Worm (Caenorhabditis elegans) whole organism, L4 larva: ENCODE data around the gene Y57G11B.5.
"Not testable (repeated sequence)": the region's sequence is repeated elsewhere in the genome, so short reads cannot be mapped to it uniquely, and the experiment has no call there.

ENCODE experiments used
- F10B5.3 ChIP-seq: sonication (generic microtip); optimal IDR thresholded peaks from 2 replicates; lab custom pipeline; 2016; ENCODE audit warnings: mild to moderate bottlenecking, missing genetic modification characterization, missing compliant biosample characterization
- F49E8.2 ChIP-seq: sonication (generic microtip); optimal IDR thresholded peaks from 2 replicates; lab custom pipeline; 2016; ENCODE audit warnings: missing compliant biosample characterization, mild to moderate bottlenecking, missing genetic modification characterization, borderline replicate concordance
- ZK337.2 ChIP-seq: fragments of 200-800 bp; sonication (Bioruptor generic); IDR thresholded peaks from 2 replicates; pipeline ENCODE4 v1.3.6; 2022; ENCODE audit warnings: missing genetic modification reagents, missing genetic modification characterization, missing compliant biosample characterization
- aha-1 ChIP-seq: fragments of 150-350 bp; peaks from one replicate; lab custom pipeline; 2014; ENCODE audit warnings: missing biosample characterization, missing genetic modification characterization
- aly-2 ChIP-seq: sonication (generic microtip); optimal IDR thresholded peaks from 2 replicates; lab custom pipeline; 2018; ENCODE audit warnings: missing biosample characterization, missing genetic modification characterization
- ceh-32 ChIP-seq: sonication (generic microtip); optimal IDR thresholded peaks from 2 replicates; lab custom pipeline; 2016; ENCODE audit warnings: mild to moderate bottlenecking, missing genetic modification characterization, missing compliant biosample characterization; ENCODE audit not compliant: poor library complexity
- ceh-62 ChIP-seq: sonication (generic microtip); optimal IDR thresholded peaks from 2 replicates; lab custom pipeline; 2017; ENCODE audit warnings: missing biosample characterization, missing genetic modification characterization
- cey-2 ChIP-seq: sonication (generic microtip); optimal IDR thresholded peaks from 3 replicates; lab custom pipeline; 2017; ENCODE audit warnings: missing genetic modification characterization, mild to moderate bottlenecking, missing compliant biosample characterization, antibody characterized with exemption, borderline replicate concordance; ENCODE audit not compliant: insufficient read depth
- daf-16 ChIP-seq, 3 experiments: sonication (generic microtip); optimal IDR thresholded peaks; 2 replicates each; lab custom pipeline; 2016 to 2017; ENCODE audit warnings: missing genetic modification characterization in 3 of 3, missing genetic modification reagents in 3 of 3, mild to moderate bottlenecking in 2 of 3, missing compliant biosample characterization in 2 of 3, missing biosample characterization in 1 of 3, moderate library complexity in 1 of 3
- dmd-6 ChIP-seq: fragments of 200-800 bp; sonication (Bioruptor generic); IDR thresholded peaks from 2 replicates; pipeline ENCODE4 v1.3.6; 2022; ENCODE audit warnings: missing genetic modification reagents, missing genetic modification characterization, missing compliant biosample characterization
- dpl-1 ChIP-seq: fragments of 150-350 bp; optimal IDR thresholded peaks from 2 replicates; lab custom pipeline; 2014; ENCODE audit warnings: missing biosample characterization, missing genetic modification reagents, missing genetic modification characterization
- egl-43 ChIP-seq: fragments of 200-800 bp; sonication (Bioruptor generic); IDR thresholded peaks from 2 replicates; pipeline ENCODE4 v1.3.6; 2022; ENCODE audit warnings: missing genetic modification reagents, missing genetic modification characterization, missing compliant biosample characterization
- jun-1 ChIP-seq: fragments of 150-350 bp; optimal IDR thresholded peaks from 2 replicates; lab custom pipeline; 2014; ENCODE audit warnings: missing biosample characterization, missing genetic modification reagents, missing genetic modification characterization
- lin-1 ChIP-seq: fragments of 200-800 bp; sonication (Bioruptor generic); IDR thresholded peaks from 2 replicates; pipeline ENCODE4 v1.3.6; 2022; ENCODE audit warnings: missing genetic modification reagents, missing genetic modification characterization, missing compliant biosample characterization
- madf-5 ChIP-seq, 2 experiments: fragments of 200-800 bp; sonication (Bioruptor generic); IDR thresholded peaks; 2 replicates each; pipeline ENCODE4 v1.3.6; 2022; ENCODE audit warnings: missing compliant biosample characterization in 2 of 2, missing genetic modification characterization in 2 of 2
- mxl-3 ChIP-seq: fragments of 200-800 bp; sonication (Bioruptor generic); optimal IDR thresholded peaks from 2 replicates; lab custom pipeline; 2018; ENCODE audit warnings: mild to moderate bottlenecking, missing genetic modification characterization, missing compliant biosample characterization
- nhr-28 ChIP-seq: fragments of 150-350 bp; optimal IDR thresholded peaks from 2 replicates; lab custom pipeline; 2014; ENCODE audit warnings: missing biosample characterization, missing genetic modification characterization
- nhr-42 ChIP-seq: fragments of 200-800 bp; sonication (Bioruptor generic); IDR thresholded peaks from 2 replicates; pipeline ENCODE4 v1.3.6; 2022; ENCODE audit warnings: missing genetic modification characterization, missing compliant biosample characterization
- nhr-48 ChIP-seq: sonication (generic microtip); optimal IDR thresholded peaks from 2 replicates; lab custom pipeline; 2016; ENCODE audit warnings: mild to moderate bottlenecking, missing genetic modification characterization, missing compliant biosample characterization
- nhr-6 ChIP-seq: fragments of 150-350 bp; optimal IDR thresholded peaks from 2 replicates; lab custom pipeline; 2014; ENCODE audit warnings: missing biosample characterization, missing genetic modification characterization
- nhr-76 ChIP-seq: fragments of 150-350 bp; optimal IDR thresholded peaks from 2 replicates; lab custom pipeline; 2014; ENCODE audit warnings: missing biosample characterization, missing genetic modification characterization
- pha-4 ChIP-seq, 2 experiments: fragments of 150-350 bp in 1 of 2; fragments of 200-800 bp in 1 of 2; sonication (Bioruptor generic) in 1 of 2; IDR thresholded peaks in 1 of 2; optimal IDR thresholded peaks in 1 of 2; 2 replicates each; pipeline versions ENCODE4 v1.3.6 to Lab custom; 2014 to 2022; ENCODE audit warnings: missing genetic modification characterization in 2 of 2, missing genetic modification reagents in 2 of 2, missing biosample characterization in 1 of 2, missing compliant biosample characterization in 1 of 2
- pqm-1 ChIP-seq: sonication (generic microtip); optimal IDR thresholded peaks from 2 replicates; lab custom pipeline; 2017; ENCODE audit warnings: missing biosample characterization, missing genetic modification characterization
- skn-1 ChIP-seq: fragments of 150-350 bp; optimal IDR thresholded peaks from 2 replicates; lab custom pipeline; 2014; ENCODE audit warnings: missing biosample characterization, missing genetic modification characterization
- spr-3 ChIP-seq: fragments of 200-800 bp; sonication (Bioruptor generic); optimal IDR thresholded peaks from 2 replicates; lab custom pipeline; 2018; ENCODE audit warnings: mild to moderate bottlenecking, missing genetic modification characterization, missing compliant biosample characterization
- unc-62 ChIP-seq, 3 experiments: fragments of 150-350 bp in 1 of 3; sonication (generic microtip); optimal IDR thresholded peaks in 2 of 3; peaks in 1 of 3; 1 replicate in 1 of 3; 2 replicates in 2 of 3; lab custom pipeline; 2014 to 2017; ENCODE audit warnings: missing biosample characterization in 3 of 3, missing genetic modification characterization in 3 of 3, missing genetic modification reagents in 3 of 3, missing genotype in 1 of 3
- zag-1 ChIP-seq: fragments of 150-350 bp; optimal IDR thresholded peaks from 2 replicates; lab custom pipeline; 2014; ENCODE audit warnings: missing biosample characterization, missing genetic modification characterization
- zfp-3 ChIP-seq: fragments of 200-800 bp; sonication (Bioruptor generic); conservative IDR thresholded peaks from 2 replicates; pipeline ENCODE4 v1.3.6; 2022; ENCODE audit warnings: missing genetic modification reagents, missing genetic modification characterization, missing compliant biosample characterization
- zip-2 ChIP-seq: fragments of 150-350 bp; optimal IDR thresholded peaks from 2 replicates; lab custom pipeline; 2014; ENCODE audit warnings: missing biosample characterization, missing genetic modification characterization

Y57G11B.5 gene

DNA sequence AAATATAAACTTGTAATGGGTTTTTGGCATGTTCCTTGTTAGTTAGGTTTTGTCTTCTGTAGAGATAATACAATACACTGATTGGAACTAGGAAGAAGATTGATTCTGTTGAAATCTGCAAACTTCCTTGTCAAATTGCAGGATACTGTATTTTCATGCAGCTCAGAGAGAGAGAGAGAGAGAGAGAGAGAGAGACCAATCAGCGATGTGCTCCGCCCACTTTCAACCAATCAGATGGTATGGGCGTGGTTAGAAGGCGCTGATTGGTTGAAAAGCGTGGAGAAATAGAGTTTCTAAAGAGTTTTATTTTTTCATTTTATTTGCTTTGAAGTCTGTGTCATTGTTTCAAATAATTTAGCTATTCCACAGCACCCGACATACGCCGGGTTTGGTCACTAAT, 27.3 kb upstream of the Y57G11B.5 start:
- TF ChIP-seq pha-4 (GFP tag; IDR thresholded peaks at IDR 0.05; lab: Robert Waterston, UW) (no peak), pha-4 (tag; optimal IDR thresholded peaks at IDR 0.05; lab: Kevin White, UChicago) (no peak), zag-1 (no peak), dmd-6 (GFP tag; lab: Robert Waterston, UW) (no peak), aha-1 (tag; lab: Kevin White, UChicago) (peak; percentile 55), nhr-48 (tag; lab: Kevin White, UChicago) (no peak), skn-1 (tag; lab: Kevin White, UChicago) (no peak)

DNA sequence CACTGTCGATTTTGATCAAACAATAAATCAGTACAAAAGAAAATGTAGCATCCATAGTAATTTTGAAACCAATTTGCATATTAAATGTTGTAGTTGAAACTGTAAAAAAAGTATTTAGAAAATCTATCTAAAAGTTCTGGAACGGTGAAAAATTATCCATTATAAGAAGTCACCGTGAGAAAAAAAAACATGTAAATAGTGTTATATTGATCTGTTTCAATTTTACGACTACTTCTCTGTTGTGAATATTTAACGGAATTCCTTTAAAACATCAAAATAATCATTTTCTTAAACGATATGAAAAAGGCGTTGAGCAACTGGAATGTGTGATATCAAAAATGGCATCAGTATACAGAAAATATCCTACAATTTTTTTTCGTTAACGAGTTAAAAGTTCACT, 25.3 kb upstream of the Y57G11B.5 start, which contains the start of gene T27E7.9:
Gene T27E7.9 (minus strand): TSS at position 101 of the 400 bp plus-strand sequence.
- TF ChIP-seq unc-62 (GFP tag; optimal IDR thresholded peaks at IDR 0.05 in 1 of 2; lab: Kevin White, UChicago) (no peak), unc-62 (tag; optimal IDR thresholded peaks at IDR 0.05; lab: Kevin White, UChicago) (no peak), ceh-32 (tag; lab: Kevin White, UChicago) (no peak), F49E8.2 (tag; lab: Kevin White, UChicago) (no peak), zip-2 (no peak)

DNA sequence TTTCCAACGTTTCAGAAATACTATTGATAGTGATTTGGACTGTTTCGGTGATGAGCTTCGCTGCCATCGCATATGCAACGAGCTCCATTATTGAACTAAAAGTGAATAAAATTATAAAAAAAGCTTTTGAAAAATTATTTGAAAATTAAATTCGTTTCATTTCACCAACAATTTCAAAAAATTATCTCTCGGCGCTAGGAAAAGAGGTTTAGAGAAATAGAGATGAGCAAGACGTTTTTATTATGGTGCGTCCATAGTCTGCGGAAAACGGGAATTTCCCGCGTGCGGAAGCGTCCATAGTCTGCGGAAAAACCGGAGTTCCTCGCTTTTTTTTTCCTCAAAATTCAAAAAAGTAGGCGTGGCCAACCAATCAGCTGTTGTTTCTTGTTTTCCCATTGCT, 22.7 kb upstream of the Y57G11B.5 start, which contains the start of gene pals-30:
Gene pals-30 (minus strand): TSS at position 101 of the 400 bp plus-strand sequence.
- not testable (repeated sequence) for TF ChIP-seq mxl-3 (GFP tag; lab: Kevin White, UChicago); nhr-6 (tag; lab: Kevin White, UChicago); unc-62 (GFP tag; optimal IDR thresholded peaks at IDR 0.05 in 1 of 2; lab: Kevin White, UChicago); unc-62 (tag; optimal IDR thresholded peaks at IDR 0.05; lab: Kevin White, UChicago)

DNA sequence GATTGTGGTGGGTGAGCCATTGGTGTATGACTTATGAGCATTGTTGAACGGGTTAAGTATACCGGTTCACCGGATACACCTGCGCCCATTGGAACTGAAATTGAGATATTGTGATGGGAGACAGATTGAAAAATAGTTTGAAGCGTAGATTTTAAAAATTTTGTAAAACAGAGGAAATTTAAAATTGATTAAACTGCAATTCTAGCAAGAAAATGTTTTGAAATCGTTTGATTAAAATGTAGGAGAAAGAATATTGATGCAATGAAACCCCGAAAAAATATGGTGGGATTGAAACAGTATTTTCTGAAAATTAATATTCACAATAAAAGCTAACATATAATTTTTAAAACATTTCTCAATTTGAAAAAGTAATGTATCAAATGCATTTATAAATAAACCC, 19.8 kb upstream of the Y57G11B.5 start, which contains the start of gene Y57G11B.6:
Gene Y57G11B.6 (minus strand): TSS at position 101 of the 400 bp plus-strand sequence.
- TF ChIP-seq nhr-42 (GFP tag; lab: Robert Waterston, UW) = no peak
- peak; percentile 24 for TF ChIP-seq aha-1 (tag; lab: Kevin White, UChicago)
- no peak for TF ChIP-seq ceh-62
- TF ChIP-seq ZK337.2 (GFP tag; lab: Robert Waterston, UW) = no peak
- no peak for TF ChIP-seq spr-3 (GFP tag; lab: Kevin White, UChicago)
- TF ChIP-seq, all 104 proteins: peak for 1

DNA sequence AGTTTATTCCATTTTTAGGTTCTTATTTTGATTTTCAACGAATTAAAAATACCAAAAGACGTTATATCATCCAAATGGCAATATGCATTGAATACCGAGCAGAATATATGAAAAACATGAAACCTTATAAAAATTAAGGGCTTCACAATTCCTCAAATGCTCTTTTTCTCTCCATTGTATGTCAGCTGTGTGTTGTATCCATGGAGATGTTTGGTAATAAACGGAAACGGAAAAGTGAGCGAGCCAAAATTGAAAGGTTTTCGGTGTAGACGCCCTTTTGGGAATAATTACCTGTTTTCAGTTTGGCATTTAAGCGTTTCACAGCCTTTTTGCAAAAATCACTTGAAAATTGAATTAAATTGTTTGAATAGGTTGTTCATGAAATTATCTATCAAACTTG, 17.0 kb upstream of the Y57G11B.5 start:
- TF ChIP-seq ceh-32 (tag; lab: Kevin White, UChicago) (no peak), lin-1 (GFP tag; lab: Robert Waterston, UW) (no peak), aha-1 (tag; lab: Kevin White, UChicago) (peak; percentile 54), cey-2 (tag; lab: Kevin White, UChicago) (no peak), jun-1 (tag; lab: Kevin White, UChicago) (no peak), daf-16 (GFP tag; optimal IDR thresholded peaks at IDR 0.05; lab: Kevin White, UChicago) (no peak), daf-16 (tag; optimal IDR thresholded peaks at IDR 0.05; lab: Kevin White, UChicago) (no peak), zfp-3 (no peak), nhr-76 (tag; lab: Kevin White, UChicago) (no peak)

DNA sequence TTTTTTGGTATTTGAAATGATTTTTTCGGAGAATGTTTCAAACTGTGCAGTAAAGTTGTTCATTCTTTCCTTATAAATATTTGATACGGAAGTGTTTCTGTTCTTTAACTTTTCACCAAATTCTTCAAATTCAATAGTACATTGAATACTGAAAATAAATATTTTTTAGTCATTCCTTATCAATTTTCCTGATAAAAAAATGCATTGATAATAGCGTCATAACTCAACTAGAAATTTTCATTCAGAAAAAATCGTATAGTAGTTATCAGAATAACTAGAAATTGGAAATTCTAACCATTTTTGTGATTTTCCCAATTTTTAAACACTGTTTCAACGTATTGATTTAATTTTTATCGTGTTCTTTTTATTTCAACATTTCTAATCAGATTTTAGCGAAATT, 15.4 kb upstream of the Y57G11B.5 start:
- no peak for TF ChIP-seq F10B5.3 (tag; lab: Kevin White, UChicago)
- TF ChIP-seq pqm-1 (tag; lab: Kevin White, UChicago) = peak; percentile 50
- no peak for TF ChIP-seq daf-16 (GFP tag; optimal IDR thresholded peaks at IDR 0.05; lab: Kevin White, UChicago)
- peak; percentile 20 for TF ChIP-seq daf-16 (tag; optimal IDR thresholded peaks at IDR 0.05; lab: Kevin White, UChicago)
- no peak for TF ChIP-seq aly-2 (tag; lab: Kevin White, UChicago)
- TF ChIP-seq nhr-28 (tag; lab: Kevin White, UChicago) = peak; percentile 10
- TF ChIP-seq egl-43 (GFP tag; lab: Robert Waterston, UW) = no peak
- no peak for TF ChIP-seq madf-5 (GFP tag; IDR thresholded peaks at IDR 0.05; lab: Robert Waterston, UW)
- no peak for TF ChIP-seq dpl-1 (GFP tag; lab: Kevin White, UChicago)
- no peak for TF ChIP-seq spr-3 (GFP tag; lab: Kevin White, UChicago)
- TF ChIP-seq dmd-6 (GFP tag; lab: Robert Waterston, UW) = no peak
- TF ChIP-seq, all 104 proteins: peak for 3
